Worm (Caenorhabditis elegans): ENCODE results near the gene C15C8.7.

Gene C15C8.7

DNA sequence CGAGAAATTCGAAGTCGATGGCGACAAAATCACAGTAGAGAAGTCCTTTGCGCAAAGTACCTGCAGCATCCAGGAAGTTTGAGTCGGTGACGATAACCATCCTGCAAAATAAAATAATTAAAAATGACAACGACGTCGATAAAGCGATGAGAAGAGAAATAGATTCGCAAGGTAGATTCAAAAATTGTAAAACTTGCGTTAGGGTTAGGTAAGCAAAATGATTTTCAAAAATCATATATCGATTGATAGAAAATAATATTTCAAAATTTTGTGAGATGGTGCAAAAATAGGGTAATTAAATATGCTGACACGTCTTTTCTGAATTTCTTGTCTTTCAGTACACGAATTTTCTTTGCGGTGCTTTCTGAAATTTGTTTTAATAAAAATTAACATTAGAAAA lies 49.7 kb downstream of the C15C8.7 start, which contains the start of gene parn-1:
parn-1 (minus strand) TSS at position 101 of the 400 bp plus-strand sequence.
- TF ChIP-seq daf-12 (tag; optimal IDR thresholded peaks at IDR 0.05) (no peak), fkh-10 (GFP tag; optimal IDR thresholded peaks at IDR 0.05) (no peak), F49E8.2 (tag; optimal IDR thresholded peaks at IDR 0.05; ENCODE audit: borderline replicate concordance) (no peak), ama-1 (optimal IDR thresholded peaks at IDR 0.05) (no peak), Y105C5A.15 (GFP tag; IDR thresholded peaks at IDR 0.05) (no peak), pha-4 (GFP tag; IDR thresholded peaks at IDR 0.05) (no peak), pha-4 (tag; optimal IDR thresholded peaks at IDR 0.05) (no peak), egl-43 (GFP tag; IDR thresholded peaks at IDR 0.05) (no peak), nhr-237 (tag; optimal IDR thresholded peaks at IDR 0.05) (no peak)

All from whole organism, L4 larva.